Worm (Caenorhabditis elegans): Measurements from ENCODE around the gene Y38E10A.1.
A peak's percentile ranks its signal among the peaks of the same experiment; 100 is the strongest.

Gene Y38E10A.1

DNA sequence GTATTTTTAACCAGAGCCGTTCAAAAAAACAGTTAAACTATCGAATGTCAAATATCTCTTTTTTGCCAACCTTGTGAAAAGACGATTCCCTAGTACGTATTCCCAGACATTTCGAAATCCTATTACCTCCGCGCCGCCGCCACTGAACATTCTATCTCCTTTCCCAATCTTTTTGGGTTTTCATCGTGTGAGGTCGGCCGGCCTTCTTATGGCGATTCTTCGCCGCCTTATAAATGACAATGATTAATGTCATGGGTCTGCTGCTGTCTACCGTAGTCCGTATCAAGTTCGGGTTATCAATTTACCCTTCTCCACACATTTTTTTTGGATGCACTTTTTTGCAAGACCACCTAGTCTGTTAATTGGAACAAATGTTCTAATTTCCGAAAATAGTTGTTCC, 20.8 kb downstream of the Y38E10A.1 start:
- TF ChIP-seq egl-27 (tag; optimal IDR thresholded peaks at IDR 0.05): no peak
- TF ChIP-seq nhr-10 (tag; optimal IDR thresholded peaks at IDR 0.05): no peak
- no peak for TF ChIP-seq Y75B8A.6 (GFP tag; IDR thresholded peaks at IDR 0.05)
- TF ChIP-seq snpc-4 (tag; optimal IDR thresholded peaks at IDR 0.05): no peak
- TF ChIP-seq saeg-2 (GFP tag; IDR thresholded peaks at IDR 0.05): no peak
- TF ChIP-seq nhr-28 (tag; optimal IDR thresholded peaks at IDR 0.05): peak; percentile 47
- TF ChIP-seq hmg-1.1 (GFP tag; IDR thresholded peaks at IDR 0.05): no peak
- no peak for TF ChIP-seq zfp-2 (tag; optimal IDR thresholded peaks at IDR 0.05)
- TF ChIP-seq dmd-9 (GFP tag; IDR thresholded peaks at IDR 0.05): no peak
- peak in 1 of 2 experiments; percentile 80 for TF ChIP-seq unc-62 (GFP tag; optimal IDR thresholded peaks at IDR 0.05 in 1 of 2)
- no peak for TF ChIP-seq unc-62 (tag; optimal IDR thresholded peaks at IDR 0.05)
- 0 out of 2 replicates have a peak, but pooled peaks have one; percentile 24 for TF ChIP-seq tra-1 (GFP tag; IDR thresholded peaks at IDR 0.05)
- no peak for TF ChIP-seq zfp-3 (GFP tag; conservative IDR thresholded peaks at IDR 0.05)
- peak; percentile 78 for TF ChIP-seq aha-1 (tag)
- no peak for TF ChIP-seq nhr-41 (GFP tag; IDR thresholded peaks at IDR 0.05)
- TF ChIP-seq vab-7 (GFP tag; IDR thresholded peaks at IDR 0.05): no peak
- TF ChIP-seq cey-2 (tag; optimal IDR thresholded peaks at IDR 0.05; ENCODE audit: borderline replicate concordance, insufficient read depth): peak; percentile 16
- no peak for TF ChIP-seq Y5F2A.4 (GFP tag; optimal IDR thresholded peaks at IDR 0.05)
- no peak for TF ChIP-seq lin-1 (GFP tag; IDR thresholded peaks at IDR 0.05)
- TF ChIP-seq F26F4.8 (GFP tag; conservative IDR thresholded peaks at IDR 0.05): no peak

DNA sequence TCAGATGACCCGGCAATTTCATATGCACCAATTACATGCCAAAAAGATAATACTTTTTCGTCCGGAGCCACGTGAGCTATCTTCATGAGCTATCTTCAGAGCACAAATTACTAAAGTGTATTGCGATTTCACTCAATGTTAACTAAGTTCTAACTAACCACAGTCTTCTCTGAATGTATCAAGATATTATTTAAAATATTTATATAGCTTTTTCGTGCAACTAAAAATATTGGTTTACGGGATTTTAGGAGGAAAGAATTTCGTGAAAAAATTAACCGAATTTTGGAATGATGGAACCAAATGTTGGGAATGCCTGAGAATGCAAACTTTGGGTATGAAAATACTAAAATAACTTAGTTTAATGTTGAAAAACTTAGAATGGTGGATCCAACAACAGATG, 22.9 kb downstream of the Y38E10A.1 start, which contains the start of gene F49C5.16:
TSS of gene F49C5.16 (plus strand) at position 301 of the 400 bp plus-strand sequence.
- TF ChIP-seq R02D3.7 (tag; optimal IDR thresholded peaks at IDR 0.05) (no peak), daf-12 (tag; optimal IDR thresholded peaks at IDR 0.05) (no peak), skn-1 (tag; optimal IDR thresholded peaks at IDR 0.05) (no peak), lir-3 (tag; optimal IDR thresholded peaks at IDR 0.05) (no peak), daf-8 (GFP tag; IDR thresholded peaks at IDR 0.05) (no peak), nhr-41 (GFP tag; IDR thresholded peaks at IDR 0.05) (no peak), spr-3 (GFP tag; optimal IDR thresholded peaks at IDR 0.05) (no peak), lin-15B (tag; optimal IDR thresholded peaks at IDR 0.05) (no peak), zip-2 (tag; optimal IDR thresholded peaks at IDR 0.05) (no peak), lin-39 (tag; optimal IDR thresholded peaks at IDR 0.05) (no peak), Y75B8A.6 (GFP tag; IDR thresholded peaks at IDR 0.05) (no peak), gei-8 (GFP tag; optimal IDR thresholded peaks at IDR 0.05) (no peak), nhr-48 (tag; optimal IDR thresholded peaks at IDR 0.05) (no peak), unc-130 (GFP tag; optimal IDR thresholded peaks at IDR 0.05) (no peak), lin-1 (GFP tag; IDR thresholded peaks at IDR 0.05) (no peak)

ce11 chrII:12546413-12546812, 24.0 kb downstream of the Y38E10A.1 start, which contains the start of the genes F49C5.5 and F49C5.10:
Gene F49C5.5, minus strand, starts transcription at chrII:12546513.
Gene F49C5.10, plus strand, starts transcription at chrII:12546756.
- no peak for TF ChIP-seq dmd-8 (GFP tag; IDR thresholded peaks at IDR 0.05)
- no peak for TF ChIP-seq vab-7 (GFP tag; IDR thresholded peaks at IDR 0.05)
- no peak for TF ChIP-seq ceh-20 (GFP tag; IDR thresholded peaks at IDR 0.05)
- no peak for TF ChIP-seq spr-1 (tag; optimal IDR thresholded peaks at IDR 0.05)
- TF ChIP-seq sdz-12 (GFP tag; optimal IDR thresholded peaks at IDR 0.05): no peak
- TF ChIP-seq ztf-11 (tag; optimal IDR thresholded peaks at IDR 0.05): no peak
- TF ChIP-seq set-16 (GFP tag; IDR thresholded peaks at IDR 0.05): no peak
- no peak for TF ChIP-seq snpc-1.2 (GFP tag; IDR thresholded peaks at IDR 0.05)
